Worm (Caenorhabditis elegans): ENCODE measurements around the gene sqst-4.
"Not testable (repeated sequence)": the region's sequence is repeated elsewhere in the genome, so short reads cannot be mapped to it uniquely, and the experiment has no call there.

The sqst-4 gene

DNA sequence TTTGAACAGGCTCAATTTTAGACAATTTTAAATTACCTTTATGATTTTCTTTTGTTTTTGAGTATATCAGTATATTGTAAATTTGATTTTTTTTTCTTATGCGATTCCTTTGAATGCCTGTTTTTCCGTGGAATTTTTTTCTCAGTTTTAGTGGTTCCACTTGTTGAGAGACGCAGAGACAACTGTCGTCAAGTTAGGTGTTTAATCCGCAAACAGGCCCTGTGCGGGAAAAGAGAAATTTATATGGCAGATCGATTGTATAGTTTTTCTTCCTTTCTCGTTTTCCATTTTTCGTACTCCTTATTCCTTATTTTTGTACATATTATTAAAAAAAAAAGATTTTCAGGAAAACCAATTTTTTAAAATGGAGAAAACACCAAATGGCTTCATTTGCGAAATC is 10.7 kb downstream of the sqst-4 start, which contains the start of gene F36D3.1:
Gene F36D3.1 (plus strand): TSS at position 347 of the 400 bp plus-strand sequence.
- TF ChIP-seq cog-1 (tag; optimal IDR thresholded peaks at IDR 0.05) (no peak), tab-1 (GFP tag; IDR thresholded peaks at IDR 0.05) (no peak), ref-1 (GFP tag; conservative IDR thresholded peaks at IDR 0.05) (no peak)

DNA sequence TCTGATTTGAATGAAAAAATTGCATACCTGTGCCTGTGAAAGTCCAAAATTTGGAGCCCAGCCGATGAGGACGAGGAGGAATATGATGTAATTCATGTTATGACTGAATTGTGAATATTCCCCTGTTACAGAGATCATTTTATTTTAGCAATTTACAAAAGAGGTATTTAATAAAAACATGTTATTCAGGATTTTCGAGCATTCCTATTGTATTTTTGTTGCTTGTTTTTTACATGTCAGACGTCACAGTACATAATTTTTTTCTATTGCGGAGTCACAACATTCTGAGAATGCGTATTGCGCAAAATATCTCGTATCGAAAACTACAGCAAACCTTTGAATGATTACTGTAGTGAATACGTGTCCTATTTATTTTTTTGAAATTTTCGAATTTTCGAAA is 14.9 kb downstream of the sqst-4 start, which contains the start of gene F36D3.14:
Gene F36D3.14 (minus strand): TSS at position 101 of the 400 bp plus-strand sequence.
- TF ChIP-seq T22C8.4 (GFP tag; IDR thresholded peaks at IDR 0.05), result no peak
- TF ChIP-seq med-1 (GFP tag; optimal IDR thresholded peaks at IDR 0.05; ENCODE audit: insufficient read depth), result no peak
- no peak for TF ChIP-seq cog-1 (tag; optimal IDR thresholded peaks at IDR 0.05)
- no peak for TF ChIP-seq ztf-23 (GFP tag; IDR thresholded peaks at IDR 0.05)
- no peak for TF ChIP-seq tab-1 (GFP tag; IDR thresholded peaks at IDR 0.05)
- TF ChIP-seq klf-2 (GFP tag; conservative IDR thresholded peaks at IDR 0.05), result no peak
- no peak for TF ChIP-seq flt-1 (GFP tag; IDR thresholded peaks at IDR 0.05)
- no peak for TF ChIP-seq ztf-29 (GFP tag; IDR thresholded peaks at IDR 0.05)
- TF ChIP-seq ref-1 (GFP tag; conservative IDR thresholded peaks at IDR 0.05), result no peak

DNA sequence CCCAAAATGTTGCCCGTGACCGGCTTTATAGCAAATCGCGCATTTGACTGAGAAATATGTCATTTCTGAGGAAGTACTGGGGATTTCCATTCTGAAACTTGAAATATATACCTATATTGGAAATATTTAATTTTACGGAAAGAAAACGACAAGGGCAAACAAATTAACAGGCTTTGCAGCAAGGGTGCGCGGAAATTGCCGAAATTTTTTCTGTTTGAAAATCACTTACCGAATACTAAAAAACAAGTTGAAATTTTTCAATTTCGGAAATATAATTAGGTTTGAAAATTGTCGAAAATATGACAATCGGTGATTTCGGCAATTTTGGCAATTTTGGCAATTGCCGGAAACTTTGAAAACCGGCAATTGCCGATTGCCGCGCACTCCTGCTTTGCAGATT is 17.6 kb downstream of the sqst-4 start, which contains the start of gene nhr-54:
Gene nhr-54 (minus strand): TSS at position 101 of the 400 bp plus-strand sequence.
- TF ChIP-seq klf-2 (GFP tag; conservative IDR thresholded peaks at IDR 0.05), result no peak
- no peak for TF ChIP-seq ref-1 (GFP tag; conservative IDR thresholded peaks at IDR 0.05)

DNA sequence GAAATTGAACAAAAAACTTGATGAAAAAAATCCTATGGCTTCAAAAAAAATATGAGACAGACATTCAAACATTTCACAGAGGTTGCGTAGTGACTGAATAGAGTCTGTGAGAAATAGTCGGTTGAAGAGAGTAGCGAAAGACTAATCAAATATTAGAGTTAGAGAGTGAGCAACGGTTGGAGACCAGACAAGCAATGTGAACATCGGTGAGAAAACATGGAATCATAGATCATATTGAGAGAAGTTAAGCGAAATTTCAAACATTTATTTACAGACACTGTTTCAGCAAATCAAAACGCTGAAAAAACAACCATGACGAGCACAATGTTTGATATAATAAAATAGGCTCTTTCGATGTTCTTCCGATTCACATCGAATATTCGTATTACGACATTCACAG is 18.4 kb downstream of the sqst-4 start:
- TF ChIP-seq cog-1 (tag; optimal IDR thresholded peaks at IDR 0.05) (no peak), tab-1 (GFP tag; IDR thresholded peaks at IDR 0.05) (no peak), klf-2 (GFP tag; conservative IDR thresholded peaks at IDR 0.05) (no peak)

DNA sequence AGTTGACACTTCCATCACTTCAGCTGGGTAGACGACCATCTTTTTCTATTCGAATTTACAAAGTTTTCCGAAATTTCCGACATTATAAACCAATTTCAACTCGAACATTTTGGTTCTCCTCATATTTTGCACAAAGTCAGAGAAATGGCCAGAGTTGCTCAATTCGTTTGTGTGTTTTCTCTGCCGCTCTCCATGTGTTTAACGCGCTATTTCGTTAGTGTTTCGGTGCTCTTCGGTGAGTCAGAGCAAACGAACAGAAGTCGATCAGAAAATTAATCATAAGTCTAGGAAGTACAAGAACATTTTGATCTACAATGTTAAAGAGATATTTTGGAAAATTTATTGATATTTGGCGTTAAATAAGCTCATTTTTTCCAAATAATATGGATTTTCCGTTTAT is 20.4 kb downstream of the sqst-4 start, which contains the start of gene srr-3:
Gene srr-3 (minus strand): TSS at position 101 of the 400 bp plus-strand sequence.
- TF ChIP-seq klf-2 (GFP tag; conservative IDR thresholded peaks at IDR 0.05), result no peak
- no peak for TF ChIP-seq T22C8.4 (GFP tag; IDR thresholded peaks at IDR 0.05)

DNA sequence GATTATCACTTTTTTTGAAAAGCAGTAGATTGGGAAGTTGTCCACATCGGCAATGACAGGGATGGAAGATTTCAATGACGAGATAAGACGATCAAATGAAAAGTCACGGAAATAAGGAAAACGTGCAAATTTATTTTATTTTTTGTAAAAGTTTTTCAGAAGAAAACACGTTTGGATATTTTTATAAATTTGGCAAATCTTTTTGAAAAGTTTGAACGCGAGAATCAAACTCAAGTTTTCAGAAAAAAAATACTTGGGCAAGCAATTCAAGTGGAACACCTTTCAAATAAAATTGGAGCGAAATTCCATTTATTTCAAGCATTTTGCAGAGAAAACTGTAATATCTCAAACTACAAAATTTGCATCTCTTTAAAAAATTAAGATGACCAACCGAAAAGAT is 26.9 kb downstream of the sqst-4 start, which contains the start of gene F36D3.5:
Gene F36D3.5 (minus strand): TSS at position 101 of the 400 bp plus-strand sequence.
- TF ChIP-seq med-1 (GFP tag; optimal IDR thresholded peaks at IDR 0.05; ENCODE audit: insufficient read depth); cog-1 (tag; optimal IDR thresholded peaks at IDR 0.05); ztf-29 (GFP tag; IDR thresholded peaks at IDR 0.05): not testable (repeated sequence)

DNA sequence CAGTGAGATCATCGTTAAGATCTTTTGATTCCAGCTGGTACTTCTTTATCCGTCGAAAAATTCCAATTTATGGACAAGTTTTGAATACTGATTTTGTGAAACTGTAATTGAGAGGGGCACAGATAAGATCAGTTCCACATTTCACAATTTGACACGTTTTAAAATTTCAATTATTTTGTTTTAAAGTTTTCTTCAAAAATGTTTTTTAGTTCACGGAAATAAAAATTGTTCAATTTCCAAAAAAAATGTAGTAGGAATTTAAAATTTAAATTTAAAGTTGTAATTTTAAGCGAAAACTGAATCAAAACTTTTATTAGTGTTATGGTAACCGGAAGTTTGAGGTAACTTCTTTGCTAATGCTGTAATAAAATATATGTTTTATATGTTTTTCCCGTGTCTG is 29.3 kb downstream of the sqst-4 start, which contains the start of gene F36D3.4:
Gene F36D3.4 (minus strand): TSS at position 101 of the 400 bp plus-strand sequence.
- no peak for TF ChIP-seq flt-1 (GFP tag; IDR thresholded peaks at IDR 0.05)
- TF ChIP-seq cog-1 (tag; optimal IDR thresholded peaks at IDR 0.05), result no peak
- no peak for TF ChIP-seq T22C8.4 (GFP tag; IDR thresholded peaks at IDR 0.05)
- TF ChIP-seq ztf-29 (GFP tag; IDR thresholded peaks at IDR 0.05), result no peak
- TF ChIP-seq ztf-23 (GFP tag; IDR thresholded peaks at IDR 0.05), result no peak
- no peak for TF ChIP-seq klf-2 (GFP tag; conservative IDR thresholded peaks at IDR 0.05)
- no peak for TF ChIP-seq ref-1 (GFP tag; conservative IDR thresholded peaks at IDR 0.05)
- no peak for TF ChIP-seq tab-1 (GFP tag; IDR thresholded peaks at IDR 0.05)
- TF ChIP-seq med-1 (GFP tag; optimal IDR thresholded peaks at IDR 0.05; ENCODE audit: insufficient read depth), result no peak

DNA sequence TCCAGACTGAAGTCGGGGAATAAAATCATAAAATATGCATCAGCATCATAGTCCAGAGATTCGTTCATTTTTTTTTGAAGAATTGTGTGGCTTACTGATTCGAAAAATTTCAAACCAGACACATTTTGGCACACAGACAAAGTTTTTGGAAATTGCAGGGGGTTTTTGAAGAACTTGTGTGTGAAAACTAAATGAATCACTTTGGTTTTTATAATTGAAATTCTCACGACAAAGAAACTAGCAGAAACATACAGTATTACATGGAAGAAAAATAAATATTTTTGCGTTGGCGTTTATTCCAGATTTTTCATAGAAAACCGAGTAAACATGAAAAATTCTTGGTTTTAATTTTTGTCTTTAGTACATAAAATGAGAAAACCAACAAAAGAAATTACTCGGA is 34.0 kb downstream of the sqst-4 start, which contains the start of gene srw-34:
Gene srw-34 (minus strand): TSS at position 101 of the 400 bp plus-strand sequence.
- no peak for TF ChIP-seq ztf-29 (GFP tag; IDR thresholded peaks at IDR 0.05)
- no peak for TF ChIP-seq flt-1 (GFP tag; IDR thresholded peaks at IDR 0.05)
- no peak for TF ChIP-seq tab-1 (GFP tag; IDR thresholded peaks at IDR 0.05)
- no peak for TF ChIP-seq cog-1 (tag; optimal IDR thresholded peaks at IDR 0.05)
- no peak for TF ChIP-seq klf-2 (GFP tag; conservative IDR thresholded peaks at IDR 0.05)
- TF ChIP-seq med-1 (GFP tag; optimal IDR thresholded peaks at IDR 0.05; ENCODE audit: insufficient read depth), result no peak

DNA sequence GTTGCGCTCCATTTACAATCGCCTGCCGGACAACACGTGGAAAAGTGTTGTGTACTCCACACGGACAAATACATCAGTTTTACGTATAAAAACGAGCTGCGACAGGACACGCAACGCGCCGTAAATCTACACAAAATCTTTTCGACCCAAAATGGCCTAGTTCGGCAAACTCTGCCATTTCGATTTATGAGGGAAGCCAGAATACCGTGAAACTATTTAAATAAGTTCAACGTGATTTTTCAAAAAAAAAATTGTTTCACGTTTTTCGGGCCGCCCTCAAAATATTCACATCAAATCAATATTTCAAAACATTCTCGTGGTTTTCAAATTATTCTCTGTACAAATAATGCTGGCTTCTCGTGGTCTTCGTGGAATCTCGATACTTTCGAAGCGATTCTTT is 38.6 kb downstream of the sqst-4 start, which contains the start of gene F36D3.8:
Gene F36D3.8 (plus strand): TSS at position 301 of the 400 bp plus-strand sequence.
- TF ChIP-seq ztf-29 (GFP tag; IDR thresholded peaks at IDR 0.05) (no peak), tab-1 (GFP tag; IDR thresholded peaks at IDR 0.05) (no peak), med-1 (GFP tag; optimal IDR thresholded peaks at IDR 0.05; ENCODE audit: insufficient read depth) (no peak), ref-1 (GFP tag; conservative IDR thresholded peaks at IDR 0.05) (no peak), flt-1 (GFP tag; IDR thresholded peaks at IDR 0.05) (no peak), ztf-23 (GFP tag; IDR thresholded peaks at IDR 0.05) (no peak), klf-2 (GFP tag; conservative IDR thresholded peaks at IDR 0.05) (no peak), T22C8.4 (GFP tag; IDR thresholded peaks at IDR 0.05) (no peak), cog-1 (tag; optimal IDR thresholded peaks at IDR 0.05) (no peak)

DNA sequence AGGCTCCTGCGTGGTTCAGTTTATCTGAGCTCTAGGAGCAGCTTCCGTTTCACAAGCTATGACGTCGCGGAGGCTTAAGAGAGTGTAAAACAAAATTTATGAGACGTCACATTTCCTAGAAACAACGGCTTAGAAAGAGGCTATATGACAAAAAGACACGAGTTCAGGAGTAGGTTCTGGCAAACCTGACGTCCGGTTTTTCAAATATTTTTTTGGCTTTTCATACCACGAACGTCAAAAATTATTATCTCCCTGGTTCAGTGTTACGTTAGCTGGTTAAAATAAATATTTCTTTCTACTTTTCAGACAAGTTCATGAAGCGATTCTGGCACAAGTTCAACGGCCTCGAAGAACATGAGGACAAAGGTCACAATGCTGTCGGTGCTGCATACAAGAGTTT is 39.5 kb downstream of the sqst-4 start, which contains the start of gene F36D3.16:
Gene F36D3.16 (plus strand): TSS at position 301 of the 400 bp plus-strand sequence.
- TF ChIP-seq ztf-29 (GFP tag; IDR thresholded peaks at IDR 0.05) (no peak), tab-1 (GFP tag; IDR thresholded peaks at IDR 0.05) (no peak), cog-1 (tag; optimal IDR thresholded peaks at IDR 0.05) (no peak), med-1 (GFP tag; optimal IDR thresholded peaks at IDR 0.05; ENCODE audit: insufficient read depth) (no peak), ref-1 (GFP tag; conservative IDR thresholded peaks at IDR 0.05) (no peak), ztf-23 (GFP tag; IDR thresholded peaks at IDR 0.05) (no peak), klf-2 (GFP tag; conservative IDR thresholded peaks at IDR 0.05) (no peak), T22C8.4 (GFP tag; IDR thresholded peaks at IDR 0.05) (no peak), flt-1 (GFP tag; IDR thresholded peaks at IDR 0.05) (no peak)

DNA sequence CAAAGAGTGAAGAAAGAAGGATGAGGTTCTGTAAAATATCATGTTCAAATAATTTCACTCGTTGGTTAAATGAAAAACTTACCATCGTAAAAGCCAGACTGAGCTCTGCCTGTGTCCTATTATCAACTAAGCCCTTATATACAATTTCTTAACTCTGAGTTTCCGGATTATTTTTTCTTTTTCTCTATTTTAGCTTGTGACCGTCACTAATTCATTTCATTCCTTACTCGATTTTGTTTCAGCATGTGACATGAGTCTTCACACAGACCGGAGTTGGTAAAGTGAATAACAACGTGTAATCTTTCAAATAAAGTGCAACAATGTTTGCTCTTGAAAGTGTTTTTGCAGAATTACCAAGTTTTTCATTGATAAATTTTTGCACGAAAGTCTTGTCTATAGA is 45.7 kb downstream of the sqst-4 start, which contains the start of gene cpr-2:
Gene cpr-2 (minus strand): TSS at position 101 of the 400 bp plus-strand sequence.
- TF ChIP-seq flt-1 (GFP tag; IDR thresholded peaks at IDR 0.05), result no peak
- no peak for TF ChIP-seq T22C8.4 (GFP tag; IDR thresholded peaks at IDR 0.05)
- no peak for TF ChIP-seq ref-1 (GFP tag; conservative IDR thresholded peaks at IDR 0.05)
- no peak for TF ChIP-seq med-1 (GFP tag; optimal IDR thresholded peaks at IDR 0.05; ENCODE audit: insufficient read depth)
- TF ChIP-seq tab-1 (GFP tag; IDR thresholded peaks at IDR 0.05), result no peak
- TF ChIP-seq ztf-29 (GFP tag; IDR thresholded peaks at IDR 0.05), result no peak
- TF ChIP-seq ztf-23 (GFP tag; IDR thresholded peaks at IDR 0.05), result no peak
- TF ChIP-seq cog-1 (tag; optimal IDR thresholded peaks at IDR 0.05), result no peak
